Worm (Caenorhabditis elegans) whole organism, young adult: ENCODE results near the gene D1014.4.

Experiments used
- D2030.7 ChIP-seq: fragments of 200-800 bp; sonication (Bioruptor generic); IDR thresholded peaks from 2 replicates; pipeline ENCODE4 v1.3.6; 2022; ENCODE audit warnings: missing genetic modification reagents, missing genetic modification characterization, missing compliant biosample characterization
- F22D6.2 ChIP-seq: sonication (generic microtip); optimal IDR thresholded peaks from 2 replicates; lab custom pipeline; 2016; ENCODE audit warnings: mild to moderate bottlenecking, missing genetic modification characterization, missing compliant biosample characterization
- F57C9.4 ChIP-seq: sonication (generic microtip); optimal IDR thresholded peaks from 2 replicates; lab custom pipeline; 2017; ENCODE audit warnings: mild to moderate bottlenecking, missing genetic modification characterization, missing compliant biosample characterization
- K11D2.4 ChIP-seq: fragments of 200-800 bp; sonication (Bioruptor generic); IDR thresholded peaks from 2 replicates; pipeline ENCODE4 v1.3.6; 2022; ENCODE audit warnings: missing genetic modification reagents, missing genetic modification characterization, missing compliant biosample characterization
- K12H6.12 ChIP-seq: fragments of 200-800 bp; sonication (Bioruptor generic); optimal IDR thresholded peaks from 2 replicates; lab custom pipeline; 2018; ENCODE audit warnings: mild to moderate bottlenecking, missing genetic modification characterization, missing compliant biosample characterization
- Y67H2A.10 ChIP-seq: fragments of 200-800 bp; sonication (Bioruptor generic); conservative IDR thresholded peaks from 2 replicates; pipeline ENCODE4 v1.3.6; 2022; ENCODE audit warnings: missing genetic modification reagents, missing genetic modification characterization, missing compliant biosample characterization
- Y95B8A.8 ChIP-seq: fragments of 200-800 bp; sonication (Bioruptor generic); IDR thresholded peaks from 2 replicates; pipeline ENCODE4 v1.3.6; 2022; ENCODE audit warnings: missing genetic modification reagents, missing genetic modification characterization, missing compliant biosample characterization
- ama-1 ChIP-seq, 3 experiments: fragments of 150-350 bp in 1 of 3; sonication (generic microtip) in 2 of 3; optimal IDR thresholded peaks; 2 replicates each; lab custom pipeline; 2014 to 2018; ENCODE audit warnings: missing biosample characterization in 2 of 3, missing genetic modification characterization in 2 of 3, missing genetic modification reagents in 2 of 3
- attf-3 ChIP-seq: fragments of 200-800 bp; sonication (Bioruptor generic); conservative IDR thresholded peaks from 2 replicates; pipeline ENCODE4 v1.3.6; 2022; ENCODE audit warnings: missing genetic modification reagents, missing genetic modification characterization, missing compliant biosample characterization
- attf-6 ChIP-seq: fragments of 200-800 bp; sonication (Bioruptor generic); IDR thresholded peaks from 2 replicates; pipeline ENCODE4 v1.3.6; 2022; ENCODE audit warnings: missing genetic modification reagents, missing genetic modification characterization, missing compliant biosample characterization
- cebp-1 ChIP-seq, 2 experiments: fragments of 200-800 bp in 1 of 2; sonication (Bioruptor generic) in 1 of 2; sonication (generic microtip) in 1 of 2; IDR thresholded peaks in 1 of 2; optimal IDR thresholded peaks in 1 of 2; 2 replicates each; pipeline versions ENCODE4 v1.3.6 to Lab custom; 2017 to 2022; ENCODE audit warnings: missing compliant biosample characterization in 2 of 2, missing genetic modification characterization in 2 of 2, mild to moderate bottlenecking in 1 of 2, missing genetic modification reagents in 1 of 2, moderate library complexity in 1 of 2
- cebp-2 ChIP-seq: fragments of 200-800 bp; sonication (Bioruptor generic); IDR thresholded peaks from 2 replicates; pipeline ENCODE4 v1.3.6; 2022; ENCODE audit warnings: missing genetic modification characterization, missing compliant biosample characterization
- ceh-100 ChIP-seq: fragments of 200-800 bp; sonication (Bioruptor generic); IDR thresholded peaks from 2 replicates; pipeline ENCODE4 v1.3.6; 2022; ENCODE audit warnings: missing genetic modification reagents, missing genetic modification characterization, missing compliant biosample characterization
- ceh-27 ChIP-seq: fragments of 200-800 bp; sonication (Bioruptor generic); optimal IDR thresholded peaks from 2 replicates; lab custom pipeline; 2018; ENCODE audit warnings: mild to moderate bottlenecking, missing genetic modification characterization, moderate library complexity, missing compliant biosample characterization
- ceh-40 ChIP-seq: fragments of 200-800 bp; sonication (Bioruptor generic); IDR thresholded peaks from 2 replicates; pipeline ENCODE4 v1.3.6; 2022; ENCODE audit warnings: missing genetic modification characterization, missing compliant biosample characterization
- ceh-91 ChIP-seq: fragments of 200-800 bp; sonication (Bioruptor generic); IDR thresholded peaks from 2 replicates; pipeline ENCODE4 v1.3.6; 2022; ENCODE audit warnings: missing genetic modification reagents, missing genetic modification characterization, missing compliant biosample characterization
- chd-7 ChIP-seq: sonication (generic microtip); optimal IDR thresholded peaks from 2 replicates; lab custom pipeline; 2016; ENCODE audit warnings: mild to moderate bottlenecking, missing genetic modification characterization, moderate library complexity, missing compliant biosample characterization
- dox-1 ChIP-seq: fragments of 200-800 bp; sonication (Bioruptor generic); IDR thresholded peaks from 2 replicates; pipeline ENCODE4 v1.3.6; 2022; ENCODE audit warnings: missing genetic modification reagents, missing genetic modification characterization, missing compliant biosample characterization
- efl-1 ChIP-seq: fragments of 150-350 bp; optimal IDR thresholded peaks from 2 replicates; lab custom pipeline; 2014; ENCODE audit warnings: missing biosample characterization, missing genetic modification reagents, missing genetic modification characterization
- egrh-3 ChIP-seq: fragments of 200-800 bp; sonication (Bioruptor generic); IDR thresholded peaks from 2 replicates; pipeline ENCODE4 v1.3.6; 2022; ENCODE audit warnings: missing genetic modification reagents, missing genetic modification characterization, missing compliant biosample characterization
- fkh-3 ChIP-seq: sonication (generic microtip); optimal IDR thresholded peaks from 2 replicates; lab custom pipeline; 2016; ENCODE audit warnings: mild to moderate bottlenecking, missing genetic modification characterization, missing compliant biosample characterization
- him-1 ChIP-seq: sonication (generic microtip); optimal IDR thresholded peaks from 2 replicates; lab custom pipeline; 2016; ENCODE audit warnings: missing genotype, missing genetic modification reagents, missing genetic modification characterization, missing compliant biosample characterization
- hmg-20 ChIP-seq: fragments of 200-800 bp; sonication (Bioruptor generic); IDR thresholded peaks from 2 replicates; pipeline ENCODE4 v1.3.6; 2022; ENCODE audit warnings: missing genetic modification reagents, missing genetic modification characterization, missing compliant biosample characterization
- hrde-1 ChIP-seq: sonication (generic microtip); optimal IDR thresholded peaks from 2 replicates; lab custom pipeline; 2016; ENCODE audit warnings: missing genetic modification characterization, mild to moderate bottlenecking, missing compliant biosample characterization, moderate library complexity, missing genotype, missing genetic modification reagents, borderline replicate concordance
- let-607 ChIP-seq, 2 experiments: fragments of 200-800 bp in 1 of 2; sonication (Bioruptor generic) in 1 of 2; sonication (generic microtip) in 1 of 2; optimal IDR thresholded peaks; 2 replicates each; lab custom pipeline; 2016 to 2018; ENCODE audit warnings: mild to moderate bottlenecking in 2 of 2, missing compliant biosample characterization in 2 of 2, missing genetic modification characterization in 2 of 2, moderate library complexity in 2 of 2, missing genotype in 1 of 2
- lsy-27 ChIP-seq: sonication (generic microtip); optimal IDR thresholded peaks from 2 replicates; lab custom pipeline; 2017; ENCODE audit warnings: missing genetic modification characterization, mild to moderate bottlenecking, missing compliant biosample characterization, antibody characterized with exemption, missing genotype, borderline replicate concordance; ENCODE audit not compliant: insufficient read depth
- madf-3 ChIP-seq: fragments of 200-800 bp; sonication (Bioruptor generic); IDR thresholded peaks from 2 replicates; pipeline ENCODE4 v1.3.6; 2022; ENCODE audit warnings: missing genetic modification reagents, missing genetic modification characterization, missing compliant biosample characterization
- mcd-1 ChIP-seq: fragments of 200-800 bp; sonication (Bioruptor generic); IDR thresholded peaks from 2 replicates; pipeline ENCODE4 v1.3.6; 2022; ENCODE audit warnings: missing genetic modification reagents, missing genetic modification characterization, missing compliant biosample characterization
- mel-28 ChIP-seq: sonication (generic microtip); optimal IDR thresholded peaks from 2 replicates; lab custom pipeline; 2016; ENCODE audit warnings: borderline replicate concordance, mild to moderate bottlenecking, missing genetic modification characterization, missing compliant biosample characterization
- mes-4 ChIP-seq: sonication (generic microtip); optimal IDR thresholded peaks from 2 replicates; lab custom pipeline; 2016; ENCODE audit warnings: missing genotype, missing genetic modification characterization, missing compliant biosample characterization
- nfya-1 ChIP-seq: sonication (generic microtip); optimal IDR thresholded peaks from 2 replicates; lab custom pipeline; 2017; ENCODE audit warnings: antibody characterized with exemption, missing compliant biosample characterization, missing genetic modification characterization, borderline replicate concordance; ENCODE audit not compliant: insufficient read depth
- nhr-27 ChIP-seq: fragments of 200-800 bp; sonication (Bioruptor generic); optimal IDR thresholded peaks from 2 replicates; lab custom pipeline; 2018; ENCODE audit warnings: mild to moderate bottlenecking, missing genetic modification characterization, moderate library complexity, missing compliant biosample characterization
- nhr-80 ChIP-seq: sonication (generic microtip); optimal IDR thresholded peaks from 2 replicates; lab custom pipeline; 2016; ENCODE audit warnings: missing genetic modification characterization, missing compliant biosample characterization
- nhr-90 ChIP-seq: sonication (generic microtip); optimal IDR thresholded peaks from 2 replicates; lab custom pipeline; 2016; ENCODE audit warnings: missing genotype, mild to moderate bottlenecking, missing genetic modification characterization, missing compliant biosample characterization
- pbrm-1 ChIP-seq: fragments of 200-800 bp; sonication (Bioruptor generic); IDR thresholded peaks from 2 replicates; pipeline ENCODE4 v1.3.6; 2022; ENCODE audit warnings: missing genetic modification reagents, missing genetic modification characterization, missing compliant biosample characterization
- rec-8 ChIP-seq, 2 experiments: sonication (generic microtip); optimal IDR thresholded peaks; 2 replicates each; lab custom pipeline; 2016; ENCODE audit warnings: mild to moderate bottlenecking in 2 of 2, missing genetic modification characterization in 2 of 2, missing genetic modification reagents in 2 of 2, missing genotype in 2 of 2, missing biosample characterization in 1 of 2, missing compliant biosample characterization in 1 of 2, moderate library complexity in 1 of 2
- repo-1 ChIP-seq: sonication (generic microtip); optimal IDR thresholded peaks from 2 replicates; lab custom pipeline; 2017; ENCODE audit warnings: mild to moderate bottlenecking, missing genetic modification characterization, missing compliant biosample characterization
- rpc-1 ChIP-seq, 2 experiments: fragments of 150-350 bp in 1 of 2; sonication (generic microtip) in 1 of 2; optimal IDR thresholded peaks; 2 replicates each; lab custom pipeline; 2014 to 2018; ENCODE audit warnings: missing biosample characterization in 1 of 2, missing genetic modification characterization in 1 of 2, missing genetic modification reagents in 1 of 2, missing genotype in 1 of 2
- sea-2 ChIP-seq: fragments of 200-800 bp; sonication (Bioruptor generic); IDR thresholded peaks from 2 replicates; pipeline ENCODE4 v1.3.6; 2022; ENCODE audit warnings: missing genetic modification characterization, missing compliant biosample characterization
- snpc-1.1 ChIP-seq: sonication (generic microtip); optimal IDR thresholded peaks from 2 replicates; lab custom pipeline; 2017; ENCODE audit warnings: missing genetic modification characterization, mild to moderate bottlenecking, missing compliant biosample characterization, antibody characterized with exemption, moderate library complexity, missing genotype, missing genetic modification reagents; ENCODE audit not compliant: insufficient read depth
- sptf-2 ChIP-seq: fragments of 200-800 bp; sonication (Bioruptor generic); optimal IDR thresholded peaks from 2 replicates; lab custom pipeline; 2018; ENCODE audit warnings: mild to moderate bottlenecking, missing genetic modification characterization, missing compliant biosample characterization
- tbp1 ChIP-seq: fragments of 200-800 bp; sonication (Bioruptor generic); optimal IDR thresholded peaks from 2 replicates; lab custom pipeline; 2018; ENCODE audit warnings: mild to moderate bottlenecking, missing genetic modification characterization, missing compliant biosample characterization
- xnd-1 ChIP-seq: sonication (generic microtip); optimal IDR thresholded peaks from 2 replicates; lab custom pipeline; 2016; ENCODE audit warnings: missing genotype, missing genetic modification reagents, missing genetic modification characterization, missing compliant biosample characterization
- ztf-22 ChIP-seq: fragments of 200-800 bp; sonication (Bioruptor generic); optimal IDR thresholded peaks from 2 replicates; lab custom pipeline; 2018; ENCODE audit warnings: mild to moderate bottlenecking, missing genetic modification characterization, moderate library complexity, missing compliant biosample characterization
- ztf-26 ChIP-seq: sonication (generic microtip); optimal IDR thresholded peaks from 2 replicates; lab custom pipeline; 2017; ENCODE audit warnings: missing genetic modification characterization, missing compliant biosample characterization
- ztf-6 ChIP-seq: fragments of 200-800 bp; sonication (Bioruptor generic); IDR thresholded peaks from 2 replicates; pipeline ENCODE4 v1.3.6; 2022; ENCODE audit warnings: missing genetic modification reagents, missing genetic modification characterization, missing compliant biosample characterization

D1014.4 gene

DNA sequence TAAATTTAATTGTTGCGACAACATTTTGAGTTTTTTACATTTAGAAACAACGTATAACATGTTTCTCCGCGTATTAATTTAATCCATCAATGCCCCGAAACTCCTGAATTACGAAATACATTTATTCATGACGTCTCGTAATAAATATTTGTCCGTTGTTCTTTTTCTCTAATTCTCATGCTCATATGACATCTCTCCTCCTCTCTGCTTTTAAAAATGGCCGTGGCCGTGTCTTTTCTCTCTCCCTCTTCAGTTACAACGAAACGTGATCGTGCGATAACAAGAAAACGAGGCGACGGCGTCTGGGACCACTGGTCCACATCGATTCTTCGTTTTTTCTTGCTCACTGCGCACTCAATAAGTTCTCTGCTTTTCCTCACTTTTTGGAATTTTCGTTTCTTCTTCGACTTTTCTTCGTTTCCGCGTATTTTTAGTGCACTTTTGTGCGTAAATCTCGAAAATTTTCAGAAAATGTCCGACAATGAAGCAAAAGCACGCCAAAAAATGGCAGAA lies 2.8 kb upstream of the D1014.4 start, which contains the start of gene snap-1:
TSS of gene snap-1 (plus strand) at position 463 of the 513 bp plus-strand sequence.
- TF ChIP-seq ceh-100 (GFP tag; lab: Robert Waterston, UW), result no peak
- TF ChIP-seq nhr-90 (tag; lab: Kevin White, UChicago), result no peak
- TF ChIP-seq F57C9.4 (tag; lab: Kevin White, UChicago), result no peak
- TF ChIP-seq rpc-1 (optimal IDR thresholded peaks at IDR 0.05; lab: Kevin White, UChicago), result no peak
- no peak for TF ChIP-seq rpc-1 (tag; optimal IDR thresholded peaks at IDR 0.05; lab: Kevin White, UChicago)
- no peak for TF ChIP-seq egrh-3 (GFP tag; lab: Robert Waterston, UW)
- no peak for TF ChIP-seq mel-28 (tag; lab: Kevin White, UChicago)
- no peak for TF ChIP-seq K11D2.4
- TF ChIP-seq D2030.7 (GFP tag; lab: Robert Waterston, UW), result no peak
- no peak for TF ChIP-seq ztf-26 (tag; lab: Kevin White, UChicago)
- TF ChIP-seq nhr-27 (tag; lab: Kevin White, UChicago), result no peak
- TF ChIP-seq K12H6.12 (tag; lab: Kevin White, UChicago), result peak; percentile 73
- peak; percentile 3 for TF ChIP-seq tbp1 (GFP tag; lab: Kevin White, UChicago)
- no peak for TF ChIP-seq Y95B8A.8 (GFP tag; lab: Robert Waterston, UW)
- no peak for TF ChIP-seq attf-6
- no peak for TF ChIP-seq repo-1 (tag; lab: Kevin White, UChicago)
- no peak for TF ChIP-seq cebp-2 (GFP tag; lab: Robert Waterston, UW)
- no peak for TF ChIP-seq rec-8 (tag; optimal IDR thresholded peaks at IDR 0.05; lab: Kevin White, UChicago)
- TF ChIP-seq ztf-22 (GFP tag; lab: Kevin White, UChicago), result no peak
- TF ChIP-seq nfya-1, result no peak
- TF ChIP-seq lsy-27 (tag; lab: Kevin White, UChicago), result no peak
- peak; percentile 51; the same call in 1 of the 2 replicates for TF ChIP-seq dox-1 (GFP tag; lab: Robert Waterston, UW)
- peak; percentile 27; the same call in 1 of the 2 replicates for TF ChIP-seq pbrm-1 (GFP tag; lab: Robert Waterston, UW)
- TF ChIP-seq ztf-6 (GFP tag; lab: Robert Waterston, UW), result no peak
- no peak for TF ChIP-seq mes-4 (tag; lab: Kevin White, UChicago)
- no peak for TF ChIP-seq Y67H2A.10
- no peak for TF ChIP-seq F22D6.2 (tag; lab: Kevin White, UChicago)
- TF ChIP-seq fkh-3, result no peak
- 0 out of 2 replicates have a peak, but pooled peaks have one; percentile 46 for TF ChIP-seq ceh-40 (GFP tag; lab: Robert Waterston, UW)
- peak; percentile 90 for TF ChIP-seq cebp-1 (GFP tag; IDR thresholded peaks at IDR 0.05; lab: Robert Waterston, UW)
- TF ChIP-seq cebp-1 (tag; optimal IDR thresholded peaks at IDR 0.05; lab: Kevin White, UChicago), result peak; percentile 95
- peak; percentile 16 for TF ChIP-seq nhr-80 (tag; lab: Kevin White, UChicago)
- peak; percentile 44 for TF ChIP-seq ama-1 (optimal IDR thresholded peaks at IDR 0.05; lab: Kevin White, UChicago)
- TF ChIP-seq ama-1 (GFP tag; optimal IDR thresholded peaks at IDR 0.05; lab: Kevin White, UChicago), result no peak
- no peak for TF ChIP-seq ceh-91 (GFP tag; lab: Robert Waterston, UW)
- TF ChIP-seq chd-7 (tag; lab: Kevin White, UChicago), result no peak
- TF ChIP-seq hrde-1 (tag; lab: Kevin White, UChicago), result no peak
- TF ChIP-seq efl-1 (GFP tag; lab: Kevin White, UChicago), result no peak
- no peak for TF ChIP-seq snpc-1.1
- no peak for TF ChIP-seq sptf-2 (GFP tag; lab: Kevin White, UChicago)
- 0 out of 2 replicates have a peak, but pooled peaks have one; percentile 47 for TF ChIP-seq mcd-1
- TF ChIP-seq him-1 (tag; lab: Kevin White, UChicago), result no peak
- TF ChIP-seq xnd-1, result no peak
- TF ChIP-seq hmg-20 (GFP tag; lab: Robert Waterston, UW), result no peak
- TF ChIP-seq sea-2, result no peak
- no peak for TF ChIP-seq madf-3 (GFP tag; lab: Robert Waterston, UW)
- no peak for TF ChIP-seq let-607 (tag; optimal IDR thresholded peaks at IDR 0.05; lab: Kevin White, UChicago)
- TF ChIP-seq ceh-27 (GFP tag; lab: Kevin White, UChicago), result peak; percentile 46
- no peak for TF ChIP-seq attf-3 (GFP tag; lab: Robert Waterston, UW)
